Worm (Caenorhabditis elegans): ENCODE measurements around the gene clec-223.

Gene clec-223

ce11 chrV:11312904-11313303 lies 40.0 kb downstream of the clec-223 start:
- TF ChIP-seq grh-1 (GFP tag; IDR thresholded peaks at IDR 0.05): peak; percentile 53; the same call in 1 of the 2 replicates
- TF ChIP-seq lin-14 (GFP tag; optimal IDR thresholded peaks at IDR 0.05): peak; percentile 16
- peak; percentile 19 for TF ChIP-seq nhr-85 (tag)
- no peak for TF ChIP-seq blmp-1 (tag; optimal IDR thresholded peaks at IDR 0.05)

- TF ChIP-seq sup-37 (GFP tag; optimal IDR thresholded peaks at IDR 0.05): peak; percentile 52
- TF ChIP-seq nhr-76 (tag; optimal IDR thresholded peaks at IDR 0.05): no peak
- no peak for TF ChIP-seq hlh-17 (GFP tag; optimal IDR thresholded peaks at IDR 0.05; ENCODE audit: borderline replicate concordance)
- TF ChIP-seq C04F5.9 (tag; optimal IDR thresholded peaks at IDR 0.05): no peak
- TF ChIP-seq nhr-12 (tag; optimal IDR thresholded peaks at IDR 0.05): no peak
- peak; percentile 8 for TF ChIP-seq ztf-4 (tag; optimal IDR thresholded peaks at IDR 0.05)
- no peak for TF ChIP-seq nhr-28 (tag; optimal IDR thresholded peaks at IDR 0.05)
- no peak for TF ChIP-seq nhr-84 (tag; optimal IDR thresholded peaks at IDR 0.05)
- TF ChIP-seq elt-2 (tag; optimal IDR thresholded peaks at IDR 0.05): peak; percentile 66
- peak; percentile 59 for TF ChIP-seq lin-13 (GFP tag; optimal IDR thresholded peaks at IDR 0.05)
- TF ChIP-seq dsc-1 (tag; optimal IDR thresholded peaks at IDR 0.05): peak; percentile 84
- TF ChIP-seq efl-3 (GFP tag; optimal IDR thresholded peaks at IDR 0.05): peak; percentile 64
- TF ChIP-seq sox-4 (tag; optimal IDR thresholded peaks at IDR 0.05): peak; percentile 16
- TF ChIP-seq ceh-82 (tag; optimal IDR thresholded peaks at IDR 0.05): peak; percentile 75 to 86 (median 79)
- no peak for TF ChIP-seq ceh-90 (tag; optimal IDR thresholded peaks at IDR 0.05)
- TF ChIP-seq unc-98 (GFP tag; IDR thresholded peaks at IDR 0.05): no peak
- peak; percentile 81 for TF ChIP-seq nhr-85 (tag)
- TF ChIP-seq lir-3 (tag; optimal IDR thresholded peaks at IDR 0.05; ENCODE audit: poor library complexity): peak; percentile 48
- TF ChIP-seq aly-2 (tag; optimal IDR thresholded peaks at IDR 0.05): peak; percentile 25
- TF ChIP-seq fos-1 (tag; optimal IDR thresholded peaks at IDR 0.05): peak; percentile 60
- TF ChIP-seq hlh-4 (tag; optimal IDR thresholded peaks at IDR 0.05): no peak
- no peak for TF ChIP-seq fkh-8 (tag; optimal IDR thresholded peaks at IDR 0.05)
- TF ChIP-seq elt-3 (tag; optimal IDR thresholded peaks at IDR 0.05): peak in 2 of 6 experiments; percentile 77 to 82
- TF ChIP-seq zag-1 (tag; optimal IDR thresholded peaks at IDR 0.05): no peak
- no peak for TF ChIP-seq pqm-1 (tag; optimal IDR thresholded peaks at IDR 0.05)
- peak in 1 of 2 experiments; percentile 85 for TF ChIP-seq mdl-1 (tag; optimal IDR thresholded peaks at IDR 0.05)
- no peak for TF ChIP-seq lin-15B (tag; optimal IDR thresholded peaks at IDR 0.05)
- no peak for TF ChIP-seq mef-2 (tag; optimal IDR thresholded peaks at IDR 0.05)
- TF ChIP-seq egl-27 (tag; optimal IDR thresholded peaks at IDR 0.05): no peak
- TF ChIP-seq ztf-11 (tag; optimal IDR thresholded peaks at IDR 0.05): peak in 1 of 2 experiments; percentile 80
- TF ChIP-seq nhr-47 (tag; optimal IDR thresholded peaks at IDR 0.05): peak; percentile 75
- TF ChIP-seq pag-3 (tag; optimal IDR thresholded peaks at IDR 0.05; ENCODE audit: borderline replicate concordance, insufficient read depth): no peak
- peak; percentile 64 for TF ChIP-seq tbx-2 (tag; optimal IDR thresholded peaks at IDR 0.05)
- TF ChIP-seq sptf-1 (tag; optimal IDR thresholded peaks at IDR 0.05): no peak
- peak; percentile 7 for TF ChIP-seq fkh-10 (GFP tag; optimal IDR thresholded peaks at IDR 0.05)
- TF ChIP-seq alr-1 (tag; optimal IDR thresholded peaks at IDR 0.05; ENCODE audit: borderline replicate concordance): no peak
- TF ChIP-seq swsn-7 (tag; optimal IDR thresholded peaks at IDR 0.05): peak; percentile 69
- TF ChIP-seq ets-5 (GFP tag; IDR thresholded peaks at IDR 0.05): no peak
- TF ChIP-seq lsy-2 (tag; optimal IDR thresholded peaks at IDR 0.05): peak; percentile 62 to 81
- peak; percentile 51 for TF ChIP-seq zip-4 (GFP tag; optimal IDR thresholded peaks at IDR 0.05)
- no peak for TF ChIP-seq aha-1 (tag; optimal IDR thresholded peaks at IDR 0.05)
- TF ChIP-seq blmp-1 (tag; optimal IDR thresholded peaks at IDR 0.05): peak; percentile 67
- peak; percentile 3 for TF ChIP-seq F16B12.6 (tag; optimal IDR thresholded peaks at IDR 0.05)
- peak; percentile 56 for TF ChIP-seq unc-130 (tag; optimal IDR thresholded peaks at IDR 0.05)
- no peak for TF ChIP-seq tlp-1 (tag; optimal IDR thresholded peaks at IDR 0.05)
- peak; percentile 66 for TF ChIP-seq xbp-1 (tag; optimal IDR thresholded peaks at IDR 0.05)
- peak; percentile 66 for TF ChIP-seq skn-1 (tag; optimal IDR thresholded peaks at IDR 0.05)
These were observed 41.3 kb downstream of the clec-223 start for ce11 chrV:11314025-11314880.
